Worm (Caenorhabditis elegans) whole organism, L2 larva: Measurements from ENCODE around the gene Y6G8.6.

Experiments
- F13H6.1 ChIP-seq: sonication (generic microtip); optimal IDR thresholded peaks from 2 replicates; lab custom pipeline; 2016; ENCODE audit warnings: missing genetic modification characterization, missing compliant biosample characterization
- R02D3.7 ChIP-seq: fragments of 150-350 bp; optimal IDR thresholded peaks from 2 replicates; lab custom pipeline; 2014; ENCODE audit warnings: missing biosample characterization, missing genetic modification characterization
- ZK546.5 ChIP-seq: sonication (generic microtip); optimal IDR thresholded peaks from 2 replicates; lab custom pipeline; 2017; ENCODE audit warnings: missing biosample characterization, missing genetic modification characterization
- alr-1 ChIP-seq: fragments of 150-350 bp; optimal IDR thresholded peaks from 2 replicates; lab custom pipeline; 2014; ENCODE audit warnings: missing biosample characterization, missing genetic modification characterization
- aly-2 ChIP-seq: fragments of 150-350 bp; optimal IDR thresholded peaks from 2 replicates; lab custom pipeline; 2014; ENCODE audit warnings: missing biosample characterization, missing genetic modification characterization
- ama-1 ChIP-seq: fragments of 150-350 bp; optimal IDR thresholded peaks from 2 replicates; lab custom pipeline; 2018; ENCODE audit warnings: inconsistent platforms
- blmp-1 ChIP-seq: sonication (generic microtip); optimal IDR thresholded peaks from 2 replicates; lab custom pipeline; 2017; ENCODE audit warnings: missing genetic modification characterization, mild to moderate bottlenecking, missing compliant biosample characterization, antibody characterized with exemption, moderate library complexity; ENCODE audit not compliant: insufficient read depth
- ceh-16 ChIP-seq: fragments of 150-350 bp; optimal IDR thresholded peaks from 2 replicates; lab custom pipeline; 2014; ENCODE audit warnings: missing biosample characterization, missing genetic modification characterization
- ceh-82 ChIP-seq: fragments of 150-350 bp; optimal IDR thresholded peaks from 2 replicates; lab custom pipeline; 2014; ENCODE audit warnings: missing biosample characterization, missing genetic modification characterization
- crh-2 ChIP-seq: sonication (generic microtip); optimal IDR thresholded peaks from 2 replicates; lab custom pipeline; 2017; ENCODE audit warnings: missing biosample characterization, missing genetic modification characterization
- dmd-4 ChIP-seq: sonication (generic microtip); optimal IDR thresholded peaks from 2 replicates; lab custom pipeline; 2017; ENCODE audit warnings: missing biosample characterization, missing genetic modification characterization
- elt-1 ChIP-seq: fragments of 150-350 bp; optimal IDR thresholded peaks from 2 replicates; lab custom pipeline; 2014; ENCODE audit warnings: missing biosample characterization, missing genetic modification characterization
- elt-3 ChIP-seq: sonication (generic microtip); optimal IDR thresholded peaks from 2 replicates; lab custom pipeline; 2017; ENCODE audit warnings: missing biosample characterization, missing genetic modification characterization
- lin-11 ChIP-seq: fragments of 150-350 bp; sonication (generic microtip); optimal IDR thresholded peaks from 2 replicates; lab custom pipeline; 2014; ENCODE audit warnings: missing biosample characterization, missing genetic modification characterization, inconsistent platforms, mixed read lengths
- lin-39 ChIP-seq: fragments of 150-350 bp; optimal IDR thresholded peaks from 2 replicates; lab custom pipeline; 2014; ENCODE audit warnings: missing biosample characterization, missing genetic modification reagents, missing genetic modification characterization
- lsy-2 ChIP-seq, 2 experiments: fragments of 150-350 bp in 1 of 2; sonication (generic microtip) in 1 of 2; optimal IDR thresholded peaks; 2 replicates each; lab custom pipeline; 2014 to 2017; ENCODE audit warnings: missing biosample characterization in 2 of 2, missing genetic modification characterization in 2 of 2
- mbf-1 ChIP-seq: sonication (generic microtip); optimal IDR thresholded peaks from 2 replicates; lab custom pipeline; 2017; ENCODE audit warnings: missing biosample characterization, missing genetic modification characterization
- mdl-1 ChIP-seq, 2 experiments: fragments of 150-350 bp in 1 of 2; sonication (generic microtip) in 1 of 2; optimal IDR thresholded peaks; 2 replicates each; lab custom pipeline; 2017; ENCODE audit warnings: missing biosample characterization in 2 of 2, missing genetic modification characterization in 2 of 2
- nhr-129 ChIP-seq: fragments of 150-350 bp; optimal IDR thresholded peaks from 2 replicates; lab custom pipeline; 2014; ENCODE audit warnings: missing biosample characterization, missing genetic modification characterization
- nhr-21 ChIP-seq: fragments of 150-350 bp; optimal IDR thresholded peaks from 2 replicates; lab custom pipeline; 2014; ENCODE audit warnings: missing biosample characterization, missing genetic modification characterization
- nhr-23 ChIP-seq: fragments of 150-350 bp; optimal IDR thresholded peaks from 2 replicates; lab custom pipeline; 2014; ENCODE audit warnings: missing biosample characterization, missing genetic modification reagents, missing genetic modification characterization
- nhr-77 ChIP-seq: fragments of 150-350 bp; optimal IDR thresholded peaks from 2 replicates; lab custom pipeline; 2014; ENCODE audit warnings: missing biosample characterization, missing genetic modification characterization
- sem-4 ChIP-seq: fragments of 150-350 bp; optimal IDR thresholded peaks from 2 replicates; lab custom pipeline; 2014; ENCODE audit warnings: missing biosample characterization, missing genetic modification reagents, missing genetic modification characterization
- skn-1 ChIP-seq: sonication (generic microtip); optimal IDR thresholded peaks from 2 replicates; lab custom pipeline; 2017; ENCODE audit warnings: missing biosample characterization, missing genetic modification characterization
- sma-3 ChIP-seq: sonication (generic microtip); optimal IDR thresholded peaks from 2 replicates; lab custom pipeline; 2016; ENCODE audit warnings: missing genetic modification reagents, missing genetic modification characterization, missing compliant biosample characterization
- sma-9 ChIP-seq, 2 experiments: fragments of 150-350 bp in 1 of 2; sonication (generic microtip) in 1 of 2; optimal IDR thresholded peaks; 2 replicates each; lab custom pipeline; 2014 to 2016; ENCODE audit warnings: missing genetic modification characterization in 2 of 2, mild to moderate bottlenecking in 1 of 2, missing biosample characterization in 1 of 2, missing compliant biosample characterization in 1 of 2, missing genetic modification reagents in 1 of 2, moderate library complexity in 1 of 2
- snpc-4 ChIP-seq: fragments of 150-350 bp; optimal IDR thresholded peaks from 2 replicates; lab custom pipeline; 2014; ENCODE audit warnings: missing biosample characterization, missing genetic modification characterization
- unc-55 ChIP-seq: fragments of 150-350 bp; sonication (generic microtip); optimal IDR thresholded peaks from 3 replicates; lab custom pipeline; 2014; ENCODE audit warnings: missing biosample characterization, missing genetic modification reagents, missing genetic modification characterization
- unc-62 ChIP-seq: fragments of 150-350 bp; optimal IDR thresholded peaks from 2 replicates; lab custom pipeline; 2014; ENCODE audit warnings: missing biosample characterization, missing genetic modification reagents, missing genetic modification characterization
- ztf-1 ChIP-seq: fragments of 200-800 bp; sonication (Bioruptor generic); conservative IDR thresholded peaks from 2 replicates; pipeline ENCODE4 v1.3.6; 2022; ENCODE audit warnings: missing genetic modification characterization, missing compliant biosample characterization
- ztf-11 ChIP-seq: sonication (generic microtip); optimal IDR thresholded peaks from 2 replicates; lab custom pipeline; 2017; ENCODE audit warnings: missing biosample characterization, missing genetic modification characterization

The Y6G8.6 gene

ce11 chrV:17650427-17650826 is 33.7 kb upstream of the Y6G8.6 start, which contains the start of gene fbxa-192:
TSS of gene fbxa-192 (minus strand) at chrV:17650527.
- no peak for TF ChIP-seq lin-39 (tag; lab: Kevin White, UChicago)
- no peak for TF ChIP-seq elt-1 (tag; lab: Kevin White, UChicago)
- TF ChIP-seq ztf-1 (GFP tag; lab: Robert Waterston, UW), result no peak
- no peak for TF ChIP-seq unc-55
- TF ChIP-seq unc-62 (GFP tag; lab: Kevin White, UChicago), result no peak
- TF ChIP-seq sma-3 (GFP tag; lab: Kevin White, UChicago), result no peak
- no peak for TF ChIP-seq dmd-4 (tag; lab: Kevin White, UChicago)
- no peak for TF ChIP-seq nhr-77
- TF ChIP-seq lsy-2 (tag; optimal IDR thresholded peaks at IDR 0.05; lab: Kevin White, UChicago), result no peak
- no peak for TF ChIP-seq ZK546.5 (tag; lab: Kevin White, UChicago)
- no peak for TF ChIP-seq nhr-129 (tag; lab: Kevin White, UChicago)
- TF ChIP-seq F13H6.1 (tag; lab: Kevin White, UChicago), result no peak
- no peak for TF ChIP-seq crh-2 (tag; lab: Kevin White, UChicago)
- TF ChIP-seq elt-3 (tag; lab: Kevin White, UChicago), result no peak
- no peak for TF ChIP-seq ztf-11
- no peak for TF ChIP-seq sma-9 (GFP tag; optimal IDR thresholded peaks at IDR 0.05; lab: Kevin White, UChicago)
- TF ChIP-seq sma-9 (tag; optimal IDR thresholded peaks at IDR 0.05; lab: Kevin White, UChicago), result no peak
- no peak for TF ChIP-seq mdl-1 (tag; optimal IDR thresholded peaks at IDR 0.05; lab: Kevin White, UChicago)
- TF ChIP-seq lin-11 (tag; lab: Kevin White, UChicago), result no peak
- TF ChIP-seq aly-2 (tag; lab: Kevin White, UChicago), result no peak
- no peak for TF ChIP-seq mbf-1 (tag; lab: Kevin White, UChicago)

ce11 chrV:17628566-17628965 is 11.9 kb upstream of the Y6G8.6 start, which contains the start of gene F57G4.10:
TSS of gene F57G4.10 (plus strand) at chrV:17628866.
- TF ChIP-seq snpc-4 (tag; lab: Kevin White, UChicago) (no peak), lin-39 (tag; lab: Kevin White, UChicago) (no peak), blmp-1 (tag; lab: Kevin White, UChicago) (no peak), elt-1 (tag; lab: Kevin White, UChicago) (no peak), sem-4 (tag; lab: Kevin White, UChicago) (no peak), sma-9 (GFP tag; optimal IDR thresholded peaks at IDR 0.05; lab: Kevin White, UChicago) (no peak), sma-9 (tag; optimal IDR thresholded peaks at IDR 0.05; lab: Kevin White, UChicago) (no peak), ceh-16 (tag; lab: Kevin White, UChicago) (no peak), ceh-82 (no peak), ama-1 (lab: Kevin White, UChicago) (no peak), unc-55 (no peak), aly-2 (tag; lab: Kevin White, UChicago) (no peak)

ce11 chrV:17624906-17625305 is 8.2 kb upstream of the Y6G8.6 start, which contains the start of gene F57G4.11:
TSS of gene F57G4.11 (plus strand) at chrV:17625206.
- TF ChIP-seq nhr-21 (tag; lab: Kevin White, UChicago), result no peak
- TF ChIP-seq dmd-4 (tag; lab: Kevin White, UChicago), result no peak
- no peak for TF ChIP-seq alr-1
- no peak for TF ChIP-seq skn-1 (tag; lab: Kevin White, UChicago)
- TF ChIP-seq, all 48 proteins: peak for 0

ce11 chrV:17623230-17623629 is 6.5 kb upstream of the Y6G8.6 start, which contains the start of gene F57G4.1:
TSS of gene F57G4.1 (plus strand) at chrV:17623530.
- TF ChIP-seq unc-55, result no peak
- TF ChIP-seq lin-39 (tag; lab: Kevin White, UChicago), result no peak
- TF ChIP-seq mbf-1 (tag; lab: Kevin White, UChicago), result no peak
- TF ChIP-seq R02D3.7 (tag; lab: Kevin White, UChicago), result no peak
- no peak for TF ChIP-seq crh-2 (tag; lab: Kevin White, UChicago)
- no peak for TF ChIP-seq nhr-21 (tag; lab: Kevin White, UChicago)
- TF ChIP-seq dmd-4 (tag; lab: Kevin White, UChicago), result no peak

ce11 chrV:17620266-17620665 is 3.6 kb upstream of the Y6G8.6 start, which contains the start of gene Y6G8.8:
TSS of gene Y6G8.8 (plus strand) at chrV:17620566.
- TF ChIP-seq elt-1 (tag; lab: Kevin White, UChicago) (no peak), lin-11 (tag; lab: Kevin White, UChicago) (no peak), mdl-1 (tag; optimal IDR thresholded peaks at IDR 0.05; lab: Kevin White, UChicago) (no peak), nhr-23 (tag; lab: Kevin White, UChicago) (no peak)
